Worm (Caenorhabditis elegans): ENCODE results near the gene lron-15.

Gene lron-15

DNA sequence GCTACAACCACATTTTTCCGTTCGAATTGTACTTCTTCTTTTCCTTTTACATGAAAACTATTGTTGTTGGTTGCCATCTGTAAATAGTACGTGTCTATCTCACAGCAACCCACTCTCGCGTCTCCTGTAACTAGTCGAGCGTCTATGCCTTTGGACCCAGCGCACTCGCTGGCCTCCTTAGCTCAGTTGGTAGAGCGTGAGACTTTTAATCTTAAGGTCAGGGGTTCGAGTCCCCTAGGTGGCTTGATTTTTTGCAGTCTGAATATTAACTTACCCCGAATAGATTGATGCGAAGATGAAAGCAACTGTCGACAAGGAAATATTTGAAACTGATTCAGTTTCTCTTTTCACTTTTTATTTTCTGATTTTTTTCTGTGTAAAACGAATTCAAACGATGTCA is 20.4 kb upstream of the lron-15 start, which contains the start of gene mpz-3 (continued):
- TF ChIP-seq fkh-3 (tag; optimal IDR thresholded peaks at IDR 0.05) (no peak), F57C9.4 (tag; optimal IDR thresholded peaks at IDR 0.05) (no peak), nhr-179 (tag; optimal IDR thresholded peaks at IDR 0.05) (no peak), athp-1 (tag; optimal IDR thresholded peaks at IDR 0.05) (no peak), xnd-1 (tag; optimal IDR thresholded peaks at IDR 0.05) (no peak), ztf-25 (GFP tag; IDR thresholded peaks at IDR 0.05) (no peak), snpc-3.4 (tag; optimal IDR thresholded peaks at IDR 0.05) (peak; percentile 56), mxl-1 (tag; optimal IDR thresholded peaks at IDR 0.05) (no peak), F39B2.1 (GFP tag; IDR thresholded peaks at IDR 0.05) (no peak), sptf-2 (GFP tag; optimal IDR thresholded peaks at IDR 0.05) (no peak), ccch-3 (GFP tag; optimal IDR thresholded peaks at IDR 0.05) (no peak), cebp-2 (GFP tag; IDR thresholded peaks at IDR 0.05) (no peak), attf-3 (GFP tag; conservative IDR thresholded peaks at IDR 0.05) (no peak; the same call in 1 of the 2 replicates), attf-6 (GFP tag; IDR thresholded peaks at IDR 0.05) (no peak), C06A6.2 (GFP tag; conservative IDR thresholded peaks at IDR 0.05) (no peak), hrde-1 (tag; optimal IDR thresholded peaks at IDR 0.05; ENCODE audit: borderline replicate concordance) (no peak), lin-35 (GFP tag; optimal IDR thresholded peaks at IDR 0.05) (no peak), ZK185.1 (tag; optimal IDR thresholded peaks at IDR 0.05; ENCODE audit: poor library complexity, severe bottlenecking) (peak; percentile 17), mcd-1 (GFP tag; IDR thresholded peaks at IDR 0.05) (no peak), egl-18 (GFP tag; IDR thresholded peaks at IDR 0.05) (no peak), tlf-1 (GFP tag; optimal IDR thresholded peaks at IDR 0.05) (no peak), lag-1 (GFP tag; IDR thresholded peaks at IDR 0.05) (no peak), B0336.3 (GFP tag; IDR thresholded peaks at IDR 0.05) (no peak), aptf-2 (GFP tag; conservative IDR thresholded peaks at IDR 0.05) (peak; percentile 58; the same call in 1 of the 2 replicates), dpl-1 (GFP tag; optimal IDR thresholded peaks at IDR 0.05) (no peak), B0035.1 (tag; optimal IDR thresholded peaks at IDR 0.05) (no peak), zfh-2 (GFP tag; conservative IDR thresholded peaks at IDR 0.05) (no peak), unc-130 (GFP tag; optimal IDR thresholded peaks at IDR 0.05) (no peak), atf-7 (tag; optimal IDR thresholded peaks at IDR 0.05) (no peak), ceh-79 (tag; optimal IDR thresholded peaks at IDR 0.05) (no peak), nfya-2 (GFP tag; IDR thresholded peaks at IDR 0.05) (no peak), Y53G8AR.9 (GFP tag; conservative IDR thresholded peaks at IDR 0.05) (no peak), egrh-3 (GFP tag; IDR thresholded peaks at IDR 0.05) (no peak), dpff-1 (tag; optimal IDR thresholded peaks at IDR 0.05) (no peak), hmg-1.2 (GFP tag; IDR thresholded peaks at IDR 0.05) (peak; percentile 70), ceh-58 (GFP tag; IDR thresholded peaks at IDR 0.05) (no peak), nfyb-1 (GFP tag; IDR thresholded peaks at IDR 0.05) (no peak), let-526 (GFP tag; IDR thresholded peaks at IDR 0.05) (no peak; the same call in 1 of the 2 replicates), ekl-4 (GFP tag; IDR thresholded peaks at IDR 0.05) (no peak), let-607 (tag; optimal IDR thresholded peaks at IDR 0.05) (no peak), Y95B8A.8 (GFP tag; IDR thresholded peaks at IDR 0.05) (no peak), nfya-1 (tag; optimal IDR thresholded peaks at IDR 0.05; ENCODE audit: borderline replicate concordance, insufficient read depth) (no peak), hlh-26 (GFP tag; conservative IDR thresholded peaks at IDR 0.05) (no peak), ztf-18 (tag; optimal IDR thresholded peaks at IDR 0.05) (peak; percentile 58), nhr-90 (tag; optimal IDR thresholded peaks at IDR 0.05) (peak; percentile 31), sdz-38 (tag; optimal IDR thresholded peaks at IDR 0.05) (no peak), mel-28 (tag; optimal IDR thresholded peaks at IDR 0.05; ENCODE audit: borderline replicate concordance) (no peak), rec-8 (tag; optimal IDR thresholded peaks at IDR 0.05) (peak in 1 of 2 experiments; percentile 63), madf-10 (tag; optimal IDR thresholded peaks at IDR 0.05) (peak; percentile 35)
